Worm (Caenorhabditis elegans) whole organism, early embryonic: ENCODE results near the gene R05G9R.1.

Experiments
- flt-1 ChIP-seq: fragments of 200-800 bp; sonication (Bioruptor generic); IDR thresholded peaks from 2 replicates; pipeline ENCODE4 v1.3.6; 2022; ENCODE audit warnings: missing genetic modification characterization, missing compliant biosample characterization
- hnd-1 ChIP-seq: sonication (generic microtip); optimal IDR thresholded peaks from 2 replicates; lab custom pipeline; 2016; ENCODE audit warnings: missing genetic modification characterization, missing compliant biosample characterization
- tra-4 ChIP-seq: sonication (generic microtip); optimal IDR thresholded peaks from 2 replicates; lab custom pipeline; 2017; ENCODE audit warnings: missing genetic modification characterization, missing compliant biosample characterization

DNA sequence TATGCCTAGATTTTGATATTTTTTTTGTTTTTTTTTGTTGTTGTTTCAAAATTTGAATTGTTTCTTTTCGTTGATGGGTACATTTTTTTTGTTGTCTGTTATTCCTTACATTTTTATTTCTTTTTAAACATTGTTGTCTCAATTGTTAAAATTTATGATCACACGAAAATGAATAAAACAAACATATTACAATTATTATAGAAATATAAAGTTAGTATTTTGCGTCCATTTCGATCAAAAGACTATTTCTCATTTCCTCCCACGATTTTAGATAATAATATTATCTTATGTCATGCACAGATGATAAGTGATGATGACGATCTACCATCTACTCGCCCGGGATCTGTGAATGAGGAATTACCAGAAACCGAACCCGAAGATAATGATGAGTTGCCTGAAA, 40.9 kb upstream of the R05G9R.1 start, which contains the start of gene wrn-1:
- no peak for TF ChIP-seq flt-1 (GFP tag; lab: Robert Waterston, UW)
- no peak for TF ChIP-seq hnd-1 (tag; lab: Kevin White, UChicago)
- no peak for TF ChIP-seq tra-4
